Fruit fly (Drosophila melanogaster) whole organism: ENCODE measurements around the gene CG17110.

ENCODE experiments used
- CG8478 ChIP-seq: fragments of >200 bp; optimal IDR thresholded peaks from 2 replicates; lab custom pipeline; 2018; ENCODE audit warnings: inconsistent platforms
- EcR ChIP-seq, 2 experiments: fragments of >200 bp; optimal IDR thresholded peaks; 2 replicates each; lab custom pipeline; 2017; ENCODE audit warnings: missing biosample characterization in 2 of 2, missing genetic modification characterization in 2 of 2, missing genetic modification reagents in 2 of 2
- psq ChIP-seq: fragments of >200 bp; optimal IDR thresholded peaks from 2 replicates; lab custom pipeline; 2017
- usp ChIP-seq: fragments of >200 bp; optimal IDR thresholded peaks from 2 replicates; lab custom pipeline; 2017; ENCODE audit warnings: missing biosample characterization, missing genetic modification characterization, mixed read lengths

DNA sequence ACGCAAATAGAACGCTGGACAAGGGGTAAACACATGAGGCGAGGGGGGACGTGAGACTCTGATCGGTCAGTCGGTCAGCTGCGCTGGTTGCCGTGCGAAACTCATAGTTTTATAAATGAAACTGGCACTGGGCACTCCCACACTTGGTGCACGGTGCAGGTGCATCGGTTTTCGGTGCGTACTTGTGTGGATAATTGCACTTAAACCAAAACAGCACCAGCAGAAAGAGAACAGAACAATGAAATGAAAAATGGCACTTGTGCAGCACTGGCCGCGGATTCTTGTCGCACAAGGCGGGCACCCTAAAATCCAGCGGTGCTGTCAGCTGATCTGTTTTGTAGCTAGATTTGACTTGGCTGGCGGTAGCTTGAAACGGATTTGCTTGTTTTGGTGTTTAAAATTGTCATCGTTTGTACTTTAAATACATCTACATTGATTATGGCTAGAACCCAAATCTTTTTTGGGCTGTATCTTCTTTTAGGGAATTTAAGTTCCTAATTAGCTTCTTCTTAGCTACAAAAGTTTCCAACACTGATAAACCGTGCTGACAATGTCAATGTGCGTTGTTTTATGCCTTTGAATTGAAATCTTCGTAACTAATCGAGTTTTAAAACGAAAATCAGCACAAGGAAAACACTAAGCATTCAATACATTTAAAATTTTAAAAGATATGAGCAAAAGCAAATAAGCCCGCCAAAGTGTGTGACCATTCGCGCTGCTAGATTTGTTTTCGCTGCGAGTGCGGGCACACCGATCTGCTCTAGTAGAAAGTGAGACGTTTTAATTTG is 26.4 kb downstream of the CG17110 start, which contains the start of the genes Rassf and CenB1A:
- TF ChIP-seq psq (lab: Kevin White, UChicago) (no peak), CG8478 (lab: Kevin White, UChicago) (no peak), usp (GFP tag; lab: Kevin White, UChicago) (no peak), EcR (GFP tag; optimal IDR thresholded peaks at IDR 0.05; lab: Kevin White, UChicago) (no peak)
